Fruit fly (Drosophila melanogaster): ENCODE results near the gene CG10581.

Gene CG10581

dm6 chr3L:21041952-21042933, 8.2 kb upstream of the CG10581 start:
- no peak for TF ChIP-seq CG17801 (GFP tag; optimal IDR thresholded peaks at IDR 0.05; ENCODE audit: partially characterized antibody)

- TF ChIP-seq CG17801 (GFP tag; optimal IDR thresholded peaks at IDR 0.05; ENCODE audit: partially characterized antibody), result no peak
Measured at dm6 chr3L:21040831-21041230, 6.8 kb upstream of the CG10581 start.

dm6 chr3L:21037404-21037803, 3.4 kb upstream of the CG10581 start:
- peak; percentile 78 for TF ChIP-seq CG17801 (GFP tag; optimal IDR thresholded peaks at IDR 0.05; ENCODE audit: partially characterized antibody)

dm6 chr3L:21036257-21036957, 2.4 kb upstream of the CG10581 start:
- TF ChIP-seq CG17801 (GFP tag; optimal IDR thresholded peaks at IDR 0.05; ENCODE audit: partially characterized antibody), result no peak

dm6 chr3L:21035231-21035630, 1.2 kb upstream of the CG10581 start:
- TF ChIP-seq CG17801 (GFP tag; optimal IDR thresholded peaks at IDR 0.05; ENCODE audit: partially characterized antibody), result no peak

dm6 chr3L:21034281-21035221, 548 bp upstream of the CG10581 start, which contains the start of gene siz:
Gene siz, plus strand, starts transcription at chr3L:21034535.
- peak; percentile 70 for TF ChIP-seq CG17801 (GFP tag; optimal IDR thresholded peaks at IDR 0.05; ENCODE audit: partially characterized antibody)

dm6 chr3L:21031093-21031930, 2.7 kb downstream of the CG10581 start, which contains the start of the genes CG10584 and Polr3E:
Gene CG10584, minus strand, starts transcription at chr3L:21031360.
Gene Polr3E, plus strand, starts transcription at chr3L:21031825.
- peak; percentile 91 for TF ChIP-seq CG17801 (GFP tag; optimal IDR thresholded peaks at IDR 0.05; ENCODE audit: partially characterized antibody)

dm6 chr3L:21027657-21028255, 6.2 kb downstream of the CG10581 start, which contains the start of gene Pdss2:
Gene Pdss2, plus strand, starts transcription at chr3L:21027915.
- peak; percentile 27 for TF ChIP-seq CG17801 (GFP tag; optimal IDR thresholded peaks at IDR 0.05; ENCODE audit: partially characterized antibody)

- no peak for TF ChIP-seq CG17801 (GFP tag; optimal IDR thresholded peaks at IDR 0.05; ENCODE audit: partially characterized antibody)
Measured at dm6 chr3L:21026917-21027517, 7.0 kb downstream of the CG10581 start, which contains the start of gene skd. Gene skd, minus strand, starts transcription at chr3L:21027434.

dm6 chr3L:21026025-21026916, 7.7 kb downstream of the CG10581 start:
- TF ChIP-seq CG17801 (GFP tag; optimal IDR thresholded peaks at IDR 0.05; ENCODE audit: partially characterized antibody), result peak; percentile 25

dm6 chr3L:21024965-21025833, 8.8 kb downstream of the CG10581 start:
- peak; percentile 63 for TF ChIP-seq CG17801 (GFP tag; optimal IDR thresholded peaks at IDR 0.05; ENCODE audit: partially characterized antibody)
